Fruit fly (Drosophila melanogaster): ENCODE results near the gene CG17440.

Gene CG17440

dm6 chrX:9225137-9225536, 44.6 kb downstream of the CG17440 start, which contains the start of gene CG15370 (continued):
- TF ChIP-seq ara (GFP tag; IDR thresholded peaks at IDR 0.05) (no peak), D19B (GFP tag; optimal IDR thresholded peaks at IDR 0.05) (no peak), CG15479 (GFP tag; optimal IDR thresholded peaks at IDR 0.05) (no peak), CG12219 (GFP tag; optimal IDR thresholded peaks at IDR 0.05) (no peak), slp2 (GFP tag; optimal IDR thresholded peaks at IDR 0.05) (no peak), CG32532 (GFP tag; IDR thresholded peaks at IDR 0.05) (no peak)

dm6 chrX:9224423-9224822, 45.3 kb downstream of the CG17440 start:
- peak in 1 of 2 experiments; percentile 41 for TF ChIP-seq Pdp1 (GFP tag; optimal IDR thresholded peaks at IDR 0.05)
- TF ChIP-seq crol (GFP tag; IDR thresholded peaks at IDR 0.05): peak; percentile 17; the same call in 1 of the 2 replicates
- no peak for TF ChIP-seq chinmo (GFP tag; IDR thresholded peaks at IDR 0.05; ENCODE audit: partially characterized antibody)
- peak; percentile 90 for TF ChIP-seq Blimp-1 (GFP tag; optimal IDR thresholded peaks at IDR 0.05)

dm6 chrX:9223182-9223581, 46.5 kb downstream of the CG17440 start, which contains the start of gene t:
Gene t, minus strand, starts transcription at chrX:9223257.
- TF ChIP-seq ro (GFP tag; IDR thresholded peaks at IDR 0.05) (no peak), pfk (GFP tag; optimal IDR thresholded peaks at IDR 0.05) (no peak), CG2202 (tag; optimal IDR thresholded peaks at IDR 0.05) (no peak), chif (GFP tag; optimal IDR thresholded peaks at IDR 0.05) (no peak), Hsf (GFP tag; optimal IDR thresholded peaks at IDR 0.05) (no peak), Jarid2 (GFP tag; optimal IDR thresholded peaks at IDR 0.05) (no peak), CG18619 (GFP tag; optimal IDR thresholded peaks at IDR 0.05) (peak; percentile 0), btn (GFP tag; optimal IDR thresholded peaks at IDR 0.05) (no peak), cas (GFP tag; IDR thresholded peaks at IDR 0.05) (no peak), CG9727 (GFP tag; optimal IDR thresholded peaks at IDR 0.05) (no peak), wdn (GFP tag; IDR thresholded peaks at IDR 0.05) (0 out of 2 replicates have a peak, but pooled peaks have one; percentile 13), kni (GFP tag; optimal IDR thresholded peaks at IDR 0.05) (no peak), CG1647 (GFP tag; optimal IDR thresholded peaks at IDR 0.05) (no peak), CG1024 (GFP tag; IDR thresholded peaks at IDR 0.05) (no peak), fd3F (GFP tag; optimal IDR thresholded peaks at IDR 0.05) (no peak), Dp (GFP tag; optimal IDR thresholded peaks at IDR 0.05) (no peak), cato (GFP tag; optimal IDR thresholded peaks at IDR 0.05; ENCODE audit: borderline replicate concordance) (no peak), Opbp (GFP tag; IDR thresholded peaks at IDR 0.05; ENCODE audit: partially characterized antibody) (no peak), gem (tag; optimal IDR thresholded peaks at IDR 0.05) (no peak), ind (GFP tag; optimal IDR thresholded peaks at IDR 0.05) (no peak), CG7372 (GFP tag; IDR thresholded peaks at IDR 0.05) (no peak), hkb (optimal IDR thresholded peaks at IDR 0.05) (no peak), hkb (GFP tag; IDR thresholded peaks at IDR 0.05) (0 out of 2 replicates have a peak, but pooled peaks have one; percentile 25), Med (GFP tag) (peak; percentile 47), CG34224 (GFP tag; IDR thresholded peaks at IDR 0.05; ENCODE audit: partially characterized antibody) (peak; percentile 25; the same call in 1 of the 3 replicates), sna (GFP tag; IDR thresholded peaks at IDR 0.05; ENCODE audit: partially characterized antibody) (no peak), sima (GFP tag; optimal IDR thresholded peaks at IDR 0.05) (no peak), chm (GFP tag; IDR thresholded peaks at IDR 0.05) (no peak), nerfin-1 (tag; optimal IDR thresholded peaks at IDR 0.05) (no peak), Poxn (GFP tag; IDR thresholded peaks at IDR 0.05) (no peak), MBD-R2 (GFP tag; IDR thresholded peaks at IDR 0.05) (no peak), Adf1 (GFP tag; IDR thresholded peaks at IDR 0.05) (peak; percentile 95), esg (GFP tag; conservative IDR thresholded peaks at IDR 0.05) (no peak), Meics (GFP tag; optimal IDR thresholded peaks at IDR 0.05) (peak; percentile 12), sqz (GFP tag; optimal IDR thresholded peaks at IDR 0.05) (no peak), Hand (GFP tag; optimal IDR thresholded peaks at IDR 0.05) (no peak), Scr (GFP tag; IDR thresholded peaks at IDR 0.05; ENCODE audit: partially characterized antibody) (peak; percentile 22; the same call in 1 of the 2 replicates), oc (tag; optimal IDR thresholded peaks at IDR 0.05) (no peak)
